Fruit fly (Drosophila melanogaster) whole organism, embryonic: ENCODE results near the gene CG17108.
A peak's percentile ranks its signal among the peaks of the same experiment; 100 is the strongest.

ENCODE experiments used
- CG10209 ChIP-seq: fragments of 200-800 bp; sonication (Bioruptor generic); optimal IDR thresholded peaks from 3 replicates; lab custom pipeline; 2017; ENCODE audit warnings: missing biosample characterization, mild to moderate bottlenecking, missing genetic modification characterization, missing genetic modification reagents
- CG11723 ChIP-seq: fragments of 200-800 bp; sonication (Bioruptor generic); optimal IDR thresholded peaks from 2 replicates; lab custom pipeline; 2017; ENCODE audit warnings: missing biosample characterization, mild to moderate bottlenecking, missing genetic modification characterization
- CG12744 ChIP-seq: fragments of 200-800 bp; sonication (Bioruptor generic); optimal IDR thresholded peaks from 2 replicates; lab custom pipeline; 2016; ENCODE audit warnings: missing biosample characterization, missing genetic modification characterization
- CG13296 ChIP-seq: fragments of 200-800 bp; sonication (Bioruptor generic); optimal IDR thresholded peaks from 3 replicates; lab custom pipeline; 2018; ENCODE audit warnings: missing biosample characterization, mild to moderate bottlenecking, missing genetic modification characterization
- CG13624 ChIP-seq: fragments of 200-800 bp; sonication (Bioruptor generic); optimal IDR thresholded peaks from 2 replicates; lab custom pipeline; 2016; ENCODE audit warnings: missing biosample characterization, missing genetic modification characterization
- CG1603 ChIP-seq: fragments of 200-800 bp; sonication (Bioruptor generic); optimal IDR thresholded peaks from 2 replicates; lab custom pipeline; 2019; ENCODE audit warnings: missing biosample characterization, mild to moderate bottlenecking, missing genetic modification characterization, moderate library complexity
- CG1647 ChIP-seq: fragments of 200-800 bp; sonication (Bioruptor generic); optimal IDR thresholded peaks from 3 replicates; lab custom pipeline; 2016; ENCODE audit warnings: missing biosample characterization, missing genetic modification characterization
- CG16863 ChIP-seq: fragments of 200-800 bp; sonication (Bioruptor generic); optimal IDR thresholded peaks from 3 replicates; lab custom pipeline; 2016; ENCODE audit warnings: missing biosample characterization, missing genetic modification characterization
- CG17359 ChIP-seq: fragments of 200-800 bp; sonication (Bioruptor generic); optimal IDR thresholded peaks from 3 replicates; lab custom pipeline; 2018; ENCODE audit warnings: missing biosample characterization, mild to moderate bottlenecking, missing genetic modification characterization, moderate library complexity
- CG1792 ChIP-seq: fragments of 200-800 bp; sonication (Bioruptor generic); optimal IDR thresholded peaks from 2 replicates; lab custom pipeline; 2016; ENCODE audit warnings: missing biosample characterization, missing genetic modification characterization
- CG18599 ChIP-seq: fragments of 200-800 bp; sonication (Bioruptor generic); optimal IDR thresholded peaks from 3 replicates; lab custom pipeline; 2017; ENCODE audit warnings: missing biosample characterization, missing genetic modification characterization, mild to moderate bottlenecking, moderate library complexity, missing genetic modification reagents
- CG2116 ChIP-seq: fragments of 200-800 bp; sonication (Bioruptor generic); optimal IDR thresholded peaks from 3 replicates; lab custom pipeline; 2018; ENCODE audit warnings: missing biosample characterization, mild to moderate bottlenecking, missing genetic modification characterization
- CG2202 ChIP-seq: fragments of 200-800 bp; sonication (Bioruptor generic); optimal IDR thresholded peaks from 2 replicates; lab custom pipeline; 2018; ENCODE audit warnings: missing biosample characterization, mild to moderate bottlenecking, missing genetic modification characterization
- CG31388 ChIP-seq: fragments of 200-800 bp; sonication (Bioruptor generic); optimal IDR thresholded peaks from 2 replicates; lab custom pipeline; 2016; ENCODE audit warnings: missing biosample characterization, missing genetic modification characterization
- CG34376 ChIP-seq: fragments of 200-800 bp; sonication (Bioruptor generic); optimal IDR thresholded peaks from 2 replicates; lab custom pipeline; 2018; ENCODE audit warnings: missing biosample characterization, mild to moderate bottlenecking, missing genetic modification characterization
- CG4617 ChIP-seq: fragments of 200-800 bp; sonication (Bioruptor generic); optimal IDR thresholded peaks from 3 replicates; lab custom pipeline; 2016; ENCODE audit warnings: missing biosample characterization, missing genetic modification characterization, borderline replicate concordance
- CG4854 ChIP-seq: fragments of 200-800 bp; sonication (Bioruptor generic); optimal IDR thresholded peaks from 2 replicates; lab custom pipeline; 2016; ENCODE audit warnings: missing biosample characterization, missing genetic modification characterization, inconsistent platforms
- CG7271 ChIP-seq: fragments of 200-800 bp; sonication (Bioruptor generic); optimal IDR thresholded peaks from 2 replicates; lab custom pipeline; 2018; ENCODE audit warnings: missing biosample characterization, mild to moderate bottlenecking, missing genetic modification characterization, moderate library complexity
- CG7786 ChIP-seq: fragments of 200-800 bp; sonication (Bioruptor generic); optimal IDR thresholded peaks from 2 replicates; lab custom pipeline; 2016; ENCODE audit warnings: missing biosample characterization, missing genetic modification characterization
- CG7928 ChIP-seq: fragments of 200-800 bp; sonication (Bioruptor generic); optimal IDR thresholded peaks from 2 replicates; lab custom pipeline; 2017; ENCODE audit warnings: missing biosample characterization, mild to moderate bottlenecking, missing genetic modification characterization
- CG8388 ChIP-seq: fragments of 200-800 bp; sonication (Bioruptor generic); optimal IDR thresholded peaks from 2 replicates; lab custom pipeline; 2019; ENCODE audit warnings: missing biosample characterization, mild to moderate bottlenecking, missing genetic modification characterization, moderate library complexity
- CG9727 ChIP-seq: fragments of 200-800 bp; sonication (Bioruptor generic); optimal IDR thresholded peaks from 3 replicates; lab custom pipeline; 2017; ENCODE audit warnings: missing biosample characterization, mild to moderate bottlenecking, missing genetic modification characterization
- CG9817 ChIP-seq: fragments of 200-800 bp; sonication (Bioruptor generic); optimal IDR thresholded peaks from 2 replicates; lab custom pipeline; 2018; ENCODE audit warnings: missing biosample characterization, mild to moderate bottlenecking, missing genetic modification characterization, moderate library complexity
- CG9932 ChIP-seq: fragments of 200-800 bp; sonication (Bioruptor generic); IDR thresholded peaks from 2 replicates; pipeline ENCODE4 v1.3.6; 2022; ENCODE audit warnings: missing biosample characterization, missing genetic modification characterization
- D19B ChIP-seq: fragments of 200-800 bp; sonication (Bioruptor generic); optimal IDR thresholded peaks from 2 replicates; lab custom pipeline; 2017; ENCODE audit warnings: missing biosample characterization, mild to moderate bottlenecking, missing genetic modification characterization
- HLH54F ChIP-seq: fragments of 200-800 bp; sonication (Bioruptor generic); optimal IDR thresholded peaks from 3 replicates; lab custom pipeline; 2016; ENCODE audit warnings: missing biosample characterization, missing genetic modification characterization
- HLHmδ ChIP-seq: fragments of 200-800 bp; sonication (Bioruptor generic); optimal IDR thresholded peaks from 2 replicates; lab custom pipeline; 2018; ENCODE audit warnings: missing biosample characterization, mild to moderate bottlenecking, missing genetic modification characterization, moderate library complexity
- Hmr ChIP-seq: fragments of 200-800 bp; sonication (Bioruptor generic); optimal IDR thresholded peaks from 3 replicates; lab custom pipeline; 2017; ENCODE audit warnings: mild to moderate bottlenecking, missing biosample characterization, missing genetic modification reagents, missing genetic modification characterization
- Hr78 ChIP-seq, 2 experiments: fragments of 200-800 bp in 1 of 2; fragments of >200 bp in 1 of 2; sonication (Bioruptor generic) in 1 of 2; optimal IDR thresholded peaks; 2 replicates each; lab custom pipeline; 2017 to 2019; ENCODE audit warnings: missing biosample characterization in 2 of 2, missing genetic modification characterization in 2 of 2, mild to moderate bottlenecking in 1 of 2, moderate library complexity in 1 of 2
- Jarid2 ChIP-seq: fragments of 200-800 bp; sonication (Bioruptor generic); optimal IDR thresholded peaks from 3 replicates; lab custom pipeline; 2017; ENCODE audit warnings: mild to moderate bottlenecking, missing biosample characterization, missing genetic modification reagents, missing genetic modification characterization
- MESR4 ChIP-seq: fragments of 200-800 bp; sonication (Bioruptor generic); optimal IDR thresholded peaks from 2 replicates; lab custom pipeline; 2018; ENCODE audit warnings: missing biosample characterization, mild to moderate bottlenecking, missing genetic modification characterization, moderate library complexity
- MTF-1 ChIP-seq: fragments of 200-800 bp; sonication (Bioruptor generic); optimal IDR thresholded peaks from 2 replicates; lab custom pipeline; 2018; ENCODE audit warnings: missing biosample characterization, mild to moderate bottlenecking, missing genetic modification characterization, borderline replicate concordance
- NFAT ChIP-seq: fragments of 200-800 bp; sonication (Bioruptor generic); IDR thresholded peaks from 2 replicates; pipeline ENCODE4 v1.3.6; 2022; ENCODE audit warnings: missing biosample characterization, missing genetic modification characterization
- Side ChIP-seq: fragments of 200-800 bp; sonication (Bioruptor generic); optimal IDR thresholded peaks from 2 replicates; lab custom pipeline; 2016; ENCODE audit warnings: missing biosample characterization, missing genetic modification characterization
- bab2 ChIP-seq: fragments of 200-800 bp; sonication (Bioruptor generic); optimal IDR thresholded peaks from 2 replicates; lab custom pipeline; 2016; ENCODE audit warnings: missing biosample characterization, missing genetic modification characterization
- btn ChIP-seq: fragments of 200-800 bp; sonication (Bioruptor generic); optimal IDR thresholded peaks from 2 replicates; lab custom pipeline; 2016; ENCODE audit warnings: missing biosample characterization, missing genetic modification characterization
- corto ChIP-seq: fragments of 200-800 bp; sonication (Bioruptor generic); optimal IDR thresholded peaks from 2 replicates; lab custom pipeline; 2016; ENCODE audit warnings: missing biosample characterization, mild to moderate bottlenecking, missing genetic modification characterization, moderate library complexity
- fd96Cb ChIP-seq: fragments of 200-800 bp; sonication (Bioruptor generic); optimal IDR thresholded peaks from 2 replicates; lab custom pipeline; 2018; ENCODE audit warnings: missing biosample characterization, mild to moderate bottlenecking, missing genetic modification characterization, moderate library complexity
- her ChIP-seq: fragments of 200-800 bp; sonication (Bioruptor generic); optimal IDR thresholded peaks from 2 replicates; lab custom pipeline; 2016; ENCODE audit warnings: missing biosample characterization, missing genetic modification characterization
- inv ChIP-seq: fragments of 200-800 bp; sonication (Bioruptor generic); IDR thresholded peaks from 2 replicates; pipeline ENCODE4 v1.3.6; 2022; ENCODE audit warnings: missing biosample characterization, missing genetic modification characterization; ENCODE audit not compliant: partially characterized antibody
- nerfin-2 ChIP-seq: fragments of 200-800 bp; sonication (Bioruptor generic); IDR thresholded peaks from 2 replicates; pipeline ENCODE4 v1.3.6; 2022; ENCODE audit warnings: missing biosample characterization, missing genetic modification characterization; ENCODE audit not compliant: partially characterized antibody
- nmo ChIP-seq: fragments of 200-800 bp; sonication (Bioruptor generic); optimal IDR thresholded peaks from 2 replicates; lab custom pipeline; 2018; ENCODE audit warnings: missing biosample characterization, mild to moderate bottlenecking, missing genetic modification characterization, moderate library complexity
- nom ChIP-seq: fragments of 200-800 bp; sonication (Bioruptor generic); optimal IDR thresholded peaks from 2 replicates; lab custom pipeline; 2017; ENCODE audit warnings: missing biosample characterization, missing genetic modification characterization, mild to moderate bottlenecking, moderate library complexity, missing genetic modification reagents
- pum ChIP-seq: fragments of 200-800 bp; sonication (Bioruptor generic); optimal IDR thresholded peaks from 2 replicates; lab custom pipeline; 2016; ENCODE audit warnings: missing biosample characterization, missing genetic modification characterization
- tio ChIP-seq: fragments of 200-800 bp; sonication (Bioruptor generic); optimal IDR thresholded peaks from 2 replicates; lab custom pipeline; 2017; ENCODE audit warnings: missing biosample characterization, missing genetic modification characterization, inconsistent platforms
- tll ChIP-seq, 2 experiments: fragments of 200-800 bp in 1 of 2; fragments of >200 bp in 1 of 2; sonication (Bioruptor generic) in 1 of 2; optimal IDR thresholded peaks; 2 replicates each; lab custom pipeline; 2017 to 2019; ENCODE audit warnings: missing biosample characterization in 2 of 2, missing genetic modification characterization in 2 of 2, mild to moderate bottlenecking in 1 of 2, moderate library complexity in 1 of 2
- trh ChIP-seq: fragments of 200-800 bp; sonication (Bioruptor generic); optimal IDR thresholded peaks from 2 replicates; lab custom pipeline; 2016; ENCODE audit warnings: missing biosample characterization, missing genetic modification characterization
- vfl ChIP-seq: fragments of 200-800 bp; sonication (Bioruptor generic); optimal IDR thresholded peaks from 2 replicates; lab custom pipeline; 2016; ENCODE audit warnings: missing biosample characterization, missing genetic modification characterization
- wdn ChIP-seq: fragments of 200-800 bp; sonication (Bioruptor generic); IDR thresholded peaks from 2 replicates; pipeline ENCODE4 v1.3.6; 2022; ENCODE audit warnings: missing biosample characterization, missing genetic modification characterization

The CG17108 gene

DNA sequence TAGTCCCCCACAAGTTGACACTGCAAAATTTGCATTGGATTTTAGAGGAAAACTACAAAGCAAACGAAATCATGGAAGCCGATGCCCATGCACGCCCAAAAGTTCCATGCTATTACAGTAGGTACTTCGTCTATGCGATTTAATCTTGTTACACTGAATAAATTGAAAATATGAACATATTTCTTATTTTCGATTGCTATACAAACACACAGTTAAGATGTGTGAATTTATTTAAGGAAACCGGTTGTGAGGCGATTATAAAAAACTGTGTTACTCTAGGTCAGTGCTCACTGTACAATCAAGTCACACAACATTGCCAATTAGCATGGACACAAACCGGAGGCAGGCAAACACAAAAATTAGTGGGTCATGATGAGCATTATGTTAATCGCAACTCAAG is 28.3 kb downstream of the CG17108 start (continued):
- TF ChIP-seq nerfin-2 (GFP tag; lab: Robert Waterston, UW) (no peak), CG7928 (GFP tag; lab: Kevin White, UChicago) (no peak), CG13296 (GFP tag; lab: Kevin White, UChicago) (peak; percentile 74), CG9817 (tag; lab: Kevin White, UChicago) (peak; percentile 71), her (GFP tag; lab: Kevin White, UChicago) (peak; percentile 75), D19B (GFP tag; lab: Kevin White, UChicago) (peak; percentile 26), CG17359 (tag; lab: Kevin White, UChicago) (peak; percentile 82), Hr78 (GFP tag; optimal IDR thresholded peaks at IDR 0.05; lab: Kevin White, UChicago) (no peak), tll (GFP tag; optimal IDR thresholded peaks at IDR 0.05; lab: Kevin White, UChicago) (no peak), CG2116 (peak; percentile 40), tio (GFP tag; lab: Kevin White, UChicago) (peak; percentile 69), bab2 (GFP tag; lab: Kevin White, UChicago) (peak; percentile 72), MESR4 (GFP tag; lab: Kevin White, UChicago) (no peak), nmo (GFP tag; lab: Kevin White, UChicago) (peak; percentile 67), CG1647 (peak; percentile 65), btn (GFP tag; lab: Kevin White, UChicago) (peak; percentile 14), corto (GFP tag; lab: Kevin White, UChicago) (no peak), CG9932 (GFP tag; lab: Robert Waterston, UW) (peak; percentile 81), MTF-1 (GFP tag; lab: Kevin White, UChicago) (peak; percentile 7), CG18599 (GFP tag; lab: Kevin White, UChicago) (peak; percentile 65), CG11723 (GFP tag; lab: Kevin White, UChicago) (peak; percentile 36), inv (GFP tag; lab: Robert Waterston, UW) (no peak), CG31388 (GFP tag; lab: Kevin White, UChicago) (peak; percentile 6), pum (GFP tag; lab: Kevin White, UChicago) (peak; percentile 82), vfl (GFP tag; lab: Kevin White, UChicago) (no peak), nom (GFP tag; lab: Kevin White, UChicago) (peak; percentile 23), CG10209 (peak; percentile 74), HLH54F (GFP tag; lab: Kevin White, UChicago) (peak; percentile 70), CG8388 (GFP tag; lab: Kevin White, UChicago) (peak; percentile 63), NFAT (GFP tag; lab: Robert Waterston, UW) (peak; percentile 78), CG1792 (GFP tag; lab: Kevin White, UChicago) (peak; percentile 65), CG2202 (no peak), Hmr (GFP tag; lab: Kevin White, UChicago) (peak; percentile 66), CG34376 (GFP tag; lab: Kevin White, UChicago) (no peak), trh (GFP tag; lab: Kevin White, UChicago) (peak; percentile 30), CG12744 (GFP tag; lab: Kevin White, UChicago) (peak; percentile 46), Side (peak; percentile 72), HLHmδ (GFP tag; lab: Kevin White, UChicago) (no peak), CG16863 (GFP tag; lab: Kevin White, UChicago) (peak; percentile 79), fd96Cb (tag; lab: Kevin White, UChicago) (peak; percentile 69), CG13624 (peak; percentile 79), CG4854 (peak; percentile 54), CG9727 (GFP tag; lab: Kevin White, UChicago) (peak; percentile 52), wdn (GFP tag; lab: Robert Waterston, UW) (peak; percentile 64), CG7786 (GFP tag; lab: Kevin White, UChicago) (peak; percentile 62), CG4617 (GFP tag; lab: Kevin White, UChicago) (peak; percentile 31), Jarid2 (GFP tag; lab: Kevin White, UChicago) (peak; percentile 21), CG1603 (peak; percentile 81), CG7271 (tag; lab: Kevin White, UChicago) (peak; percentile 12)
